Worm (Caenorhabditis elegans): Measurements from ENCODE around the gene cec-6.
A peak's percentile ranks its signal among the peaks of the same experiment; 100 is the strongest.

Gene cec-6

DNA sequence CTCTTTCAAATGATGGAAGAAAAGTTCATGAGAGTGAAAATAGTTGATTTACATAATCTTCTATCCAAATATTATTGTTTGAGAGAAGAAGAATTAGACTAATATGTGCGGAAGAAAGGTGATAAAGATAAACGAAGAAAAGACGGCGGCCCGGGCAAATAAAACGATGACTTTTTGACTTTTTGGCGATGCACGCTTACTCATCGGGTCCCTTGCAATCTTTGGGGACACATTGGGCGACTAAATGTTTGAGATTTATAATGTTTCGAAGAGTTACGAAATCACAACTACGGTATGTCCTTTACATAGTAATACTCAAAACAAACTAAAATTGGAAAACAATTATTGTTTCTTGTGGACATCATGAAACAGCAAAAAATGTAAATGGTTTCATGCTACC lies 29.9 kb upstream of the cec-6 start:
- TF ChIP-seq egl-13 (tag; optimal IDR thresholded peaks at IDR 0.05): no peak
- TF ChIP-seq nhr-90 (tag; optimal IDR thresholded peaks at IDR 0.05; ENCODE audit: poor library complexity): no peak
- TF ChIP-seq sptf-1 (tag; optimal IDR thresholded peaks at IDR 0.05): no peak
- TF ChIP-seq ceh-8 (GFP tag; optimal IDR thresholded peaks at IDR 0.05): no peak
- TF ChIP-seq nhr-76 (tag; optimal IDR thresholded peaks at IDR 0.05): no peak
- TF ChIP-seq ztf-4 (tag; optimal IDR thresholded peaks at IDR 0.05): no peak
- TF ChIP-seq ceh-90 (tag; optimal IDR thresholded peaks at IDR 0.05): no peak

DNA sequence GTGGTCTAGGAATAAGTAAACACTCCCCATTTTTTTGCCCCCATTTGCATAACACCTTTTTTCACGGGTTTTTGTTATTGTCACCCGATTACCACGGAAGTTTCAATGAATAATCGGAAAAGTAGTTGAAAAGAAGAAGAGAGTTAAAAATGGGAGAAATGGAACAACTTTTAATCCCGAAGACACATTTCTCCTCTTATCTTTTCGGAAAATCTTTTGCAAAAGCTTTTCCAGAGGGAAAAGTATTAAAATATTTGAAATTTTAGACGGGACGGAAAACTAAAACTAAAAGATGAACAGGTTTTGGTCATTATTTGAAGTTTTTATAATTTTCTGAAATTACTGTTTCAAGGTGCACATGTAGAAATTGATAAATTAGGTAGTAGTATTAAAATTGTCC lies 25.6 kb upstream of the cec-6 start:
- TF ChIP-seq tlp-1 (tag; optimal IDR thresholded peaks at IDR 0.05): no peak
- TF ChIP-seq nhr-19 (GFP tag; conservative IDR thresholded peaks at IDR 0.05): no peak
- TF ChIP-seq xbp-1 (tag; optimal IDR thresholded peaks at IDR 0.05): no peak
- no peak for TF ChIP-seq lin-15B (tag; optimal IDR thresholded peaks at IDR 0.05)
- no peak for TF ChIP-seq efl-3 (GFP tag; optimal IDR thresholded peaks at IDR 0.05)
- no peak for TF ChIP-seq ceh-90 (tag; optimal IDR thresholded peaks at IDR 0.05)
- TF ChIP-seq unc-98 (GFP tag; IDR thresholded peaks at IDR 0.05): no peak
- no peak for TF ChIP-seq nhr-85 (tag)
- TF ChIP-seq ztf-4 (tag; optimal IDR thresholded peaks at IDR 0.05): no peak
- TF ChIP-seq unc-62 (GFP tag; optimal IDR thresholded peaks at IDR 0.05): no peak
- TF ChIP-seq nhr-20 (tag; optimal IDR thresholded peaks at IDR 0.05): no peak
- no peak for TF ChIP-seq pqm-1 (tag; optimal IDR thresholded peaks at IDR 0.05)

DNA sequence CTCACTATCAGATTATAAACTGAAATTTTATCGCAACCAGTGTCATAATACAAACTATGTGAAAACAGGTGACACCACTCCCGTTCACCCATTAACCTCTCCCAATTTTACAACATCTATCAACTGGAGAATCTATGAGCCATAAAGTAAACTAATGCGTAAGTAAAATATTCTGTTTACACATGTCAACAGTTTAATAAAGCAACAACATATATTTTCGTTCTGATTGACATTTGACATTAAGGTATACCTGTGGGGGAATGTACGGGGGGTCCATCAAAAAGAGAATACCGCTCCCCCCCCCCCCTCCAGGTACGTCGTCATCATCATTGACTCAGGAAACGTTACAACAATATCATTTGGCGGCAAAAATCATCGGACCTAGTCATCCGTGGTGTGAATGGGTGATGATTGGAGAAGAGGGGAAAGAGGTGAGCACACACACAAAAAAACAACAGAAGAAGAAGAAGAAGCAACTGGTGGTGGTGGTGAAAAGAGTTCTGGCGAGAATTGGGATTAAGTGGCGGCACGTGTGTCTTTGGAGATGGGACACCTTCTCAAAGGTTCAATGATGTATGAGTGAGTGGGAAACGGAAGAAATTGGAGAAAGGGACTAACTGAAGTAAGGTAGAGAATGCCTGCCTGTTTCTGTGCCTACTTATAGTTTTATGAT lies 17.8 kb upstream of the cec-6 start:
- TF ChIP-seq unc-130 (tag; optimal IDR thresholded peaks at IDR 0.05) (no peak), mep-1 (tag; optimal IDR thresholded peaks at IDR 0.05) (no peak), elt-3 (tag; optimal IDR thresholded peaks at IDR 0.05) (no peak), nhr-20 (tag; optimal IDR thresholded peaks at IDR 0.05) (no peak), sptf-1 (tag; optimal IDR thresholded peaks at IDR 0.05) (no peak), nhr-237 (tag; optimal IDR thresholded peaks at IDR 0.05) (no peak), nhr-90 (tag; optimal IDR thresholded peaks at IDR 0.05; ENCODE audit: poor library complexity) (no peak), grh-1 (GFP tag; IDR thresholded peaks at IDR 0.05) (no peak), efl-1 (optimal IDR thresholded peaks at IDR 0.05) (no peak), efl-1 (GFP tag; optimal IDR thresholded peaks at IDR 0.05 in 1 of 2) (no peak), nhr-19 (GFP tag; conservative IDR thresholded peaks at IDR 0.05) (no peak), lir-3 (tag; optimal IDR thresholded peaks at IDR 0.05; ENCODE audit: poor library complexity) (no peak), pag-3 (tag; optimal IDR thresholded peaks at IDR 0.05; ENCODE audit: borderline replicate concordance, insufficient read depth) (no peak), lin-14 (GFP tag; optimal IDR thresholded peaks at IDR 0.05) (no peak)

DNA sequence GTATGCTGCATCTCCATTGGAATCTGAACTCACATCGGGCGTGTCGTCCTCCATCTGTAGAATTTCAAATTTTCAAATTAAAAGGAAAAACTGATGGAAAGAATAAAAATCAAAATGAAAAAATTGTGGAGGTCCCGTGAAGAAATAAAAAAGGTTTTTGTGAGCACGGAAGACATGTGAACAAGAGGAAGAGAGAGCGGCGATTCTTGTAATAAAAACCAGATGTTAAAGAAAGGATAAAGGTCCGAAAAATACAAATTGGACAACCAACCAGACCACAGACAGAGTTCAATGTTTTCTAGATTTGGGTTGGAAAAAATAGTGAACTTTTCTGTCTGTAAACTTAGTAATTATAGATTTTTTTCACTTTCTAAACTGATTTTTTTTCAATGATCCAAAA lies 16.4 kb upstream of the cec-6 start, which contains the start of gene unc-5:
TSS of gene unc-5 (minus strand) at position 54 of the 400 bp plus-strand sequence.
- peak; percentile 90 for TF ChIP-seq dsc-1 (tag; optimal IDR thresholded peaks at IDR 0.05)
- no peak for TF ChIP-seq alr-1 (tag; optimal IDR thresholded peaks at IDR 0.05; ENCODE audit: borderline replicate concordance)
- TF ChIP-seq lir-3 (tag; optimal IDR thresholded peaks at IDR 0.05; ENCODE audit: poor library complexity): no peak
- no peak for TF ChIP-seq hpl-2 (GFP tag; optimal IDR thresholded peaks at IDR 0.05)
- no peak for TF ChIP-seq nhr-47 (tag; optimal IDR thresholded peaks at IDR 0.05)
- no peak for TF ChIP-seq ceh-63 (GFP tag; optimal IDR thresholded peaks at IDR 0.05)
- peak; percentile 73 for TF ChIP-seq fkh-4 (tag; optimal IDR thresholded peaks at IDR 0.05; ENCODE audit: borderline replicate concordance)
- TF ChIP-seq hlh-4 (tag; optimal IDR thresholded peaks at IDR 0.05): no peak
- no peak for TF ChIP-seq nhr-85 (tag)
- no peak for TF ChIP-seq efl-1 (optimal IDR thresholded peaks at IDR 0.05)
- TF ChIP-seq efl-1 (GFP tag; optimal IDR thresholded peaks at IDR 0.05 in 1 of 2): peak in 1 of 2 experiments; percentile 6
- TF ChIP-seq unc-30 (tag; optimal IDR thresholded peaks at IDR 0.05): no peak

Measured in whole organism, L1 larva.